Fruit fly (Drosophila melanogaster) whole organism, embryonic: ENCODE measurements around the gene REG.
A peak's percentile ranks its signal among the peaks of the same experiment; 100 is the strongest.

Source experiments
- Blimp-1 ChIP-seq: fragments of 200-800 bp; sonication (Bioruptor generic); optimal IDR thresholded peaks from 3 replicates; lab custom pipeline; 2018; ENCODE audit warnings: missing biosample characterization, missing genetic modification characterization, mild to moderate bottlenecking, moderate library complexity, missing genetic modification reagents
- CG11695 ChIP-seq: fragments of 200-800 bp; sonication (Bioruptor generic); IDR thresholded peaks from 3 replicates; pipeline ENCODE4 v1.3.6; 2022; ENCODE audit warnings: missing biosample characterization, missing genetic modification characterization
- CG12219 ChIP-seq: fragments of 200-800 bp; sonication (Bioruptor generic); optimal IDR thresholded peaks from 3 replicates; lab custom pipeline; 2018; ENCODE audit warnings: missing biosample characterization, mild to moderate bottlenecking, missing genetic modification characterization
- CG12391 ChIP-seq: fragments of 200-800 bp; sonication (Bioruptor generic); optimal IDR thresholded peaks from 3 replicates; lab custom pipeline; 2018; ENCODE audit warnings: missing biosample characterization, mild to moderate bottlenecking, missing genetic modification characterization, moderate library complexity
- CG14050 ChIP-seq: fragments of 200-800 bp; sonication (Bioruptor generic); IDR thresholded peaks from 3 replicates; pipeline ENCODE4 v1.3.6; 2022; ENCODE audit warnings: missing biosample characterization, missing genetic modification characterization
- CG17328 ChIP-seq: fragments of 200-800 bp; sonication (Bioruptor generic); IDR thresholded peaks from 2 replicates; pipeline ENCODE4 v1.3.6; 2022; ENCODE audit warnings: missing biosample characterization, missing genetic modification characterization
- CG17359 ChIP-seq: fragments of 200-800 bp; sonication (Bioruptor generic); optimal IDR thresholded peaks from 3 replicates; lab custom pipeline; 2018; ENCODE audit warnings: missing biosample characterization, mild to moderate bottlenecking, missing genetic modification characterization, moderate library complexity
- CG17385 ChIP-seq: fragments of 200-800 bp; sonication (Bioruptor generic); optimal IDR thresholded peaks from 3 replicates; lab custom pipeline; 2018; ENCODE audit warnings: missing biosample characterization, mild to moderate bottlenecking, missing genetic modification characterization
- CG17612 ChIP-seq: fragments of 200-800 bp; sonication (Bioruptor generic); IDR thresholded peaks from 2 replicates; pipeline ENCODE4 v1.3.6; 2022; ENCODE audit warnings: missing biosample characterization, missing genetic modification characterization
- CG30020 ChIP-seq: fragments of 200-800 bp; optimal IDR thresholded peaks from 2 replicates; lab custom pipeline; 2019; ENCODE audit warnings: missing biosample characterization, mild to moderate bottlenecking, missing genetic modification characterization, moderate library complexity
- CG30403 ChIP-seq: fragments of 200-800 bp; sonication (Bioruptor generic); optimal IDR thresholded peaks from 3 replicates; lab custom pipeline; 2016; ENCODE audit warnings: missing biosample characterization, missing genetic modification characterization
- CG31441 ChIP-seq: fragments of 200-800 bp; sonication (Bioruptor generic); IDR thresholded peaks from 2 replicates; pipeline ENCODE4 v1.3.6; 2022; ENCODE audit warnings: missing biosample characterization, missing genetic modification characterization
- CG3838 ChIP-seq: fragments of 200-800 bp; sonication (Bioruptor generic); optimal IDR thresholded peaks from 3 replicates; lab custom pipeline; 2016; ENCODE audit warnings: missing biosample characterization, missing genetic modification characterization
- CG3847 ChIP-seq: fragments of 200-800 bp; sonication (Bioruptor generic); IDR thresholded peaks from 2 replicates; pipeline ENCODE4 v1.3.6; 2022; ENCODE audit warnings: missing biosample characterization, missing genetic modification characterization
- CG4328 ChIP-seq: fragments of 200-800 bp; sonication (Bioruptor generic); optimal IDR thresholded peaks from 3 replicates; lab custom pipeline; 2017; ENCODE audit warnings: missing biosample characterization, missing genetic modification reagents, missing genetic modification characterization
- CG6765 ChIP-seq: fragments of 200-800 bp; sonication (Bioruptor generic); optimal IDR thresholded peaks from 3 replicates; lab custom pipeline; 2017; ENCODE audit warnings: missing biosample characterization, mild to moderate bottlenecking, missing genetic modification characterization
- CG9609 ChIP-seq: fragments of 200-800 bp; sonication (Bioruptor generic); optimal IDR thresholded peaks from 3 replicates; lab custom pipeline; 2016; ENCODE audit warnings: missing biosample characterization, missing genetic modification characterization
- CG9797 ChIP-seq: fragments of 200-800 bp; sonication (Bioruptor generic); optimal IDR thresholded peaks from 3 replicates; lab custom pipeline; 2018; ENCODE audit warnings: missing biosample characterization, mild to moderate bottlenecking, missing genetic modification characterization
- CG9876 ChIP-seq: fragments of 200-800 bp; sonication (Bioruptor generic); optimal IDR thresholded peaks from 2 replicates; lab custom pipeline; 2016; ENCODE audit warnings: missing biosample characterization, missing genetic modification characterization
- Chrac-16 ChIP-seq: fragments of 200-800 bp; sonication (Bioruptor generic); optimal IDR thresholded peaks from 3 replicates; lab custom pipeline; 2016; ENCODE audit warnings: missing biosample characterization, missing genetic modification characterization
- D19B ChIP-seq: fragments of 200-800 bp; sonication (Bioruptor generic); optimal IDR thresholded peaks from 2 replicates; lab custom pipeline; 2017; ENCODE audit warnings: missing biosample characterization, mild to moderate bottlenecking, missing genetic modification characterization
- Dbx ChIP-seq: fragments of 200-800 bp; sonication (Bioruptor generic); IDR thresholded peaks from 3 replicates; pipeline ENCODE4 v1.3.6; 2022; ENCODE audit warnings: missing biosample characterization, missing genetic modification characterization
- Dek ChIP-seq: fragments of 200-800 bp; sonication (Bioruptor generic); optimal IDR thresholded peaks from 3 replicates; lab custom pipeline; 2019; ENCODE audit warnings: missing biosample characterization, mild to moderate bottlenecking, missing genetic modification characterization, moderate library complexity
- Drgx ChIP-seq: fragments of 200-800 bp; sonication (Bioruptor generic); IDR thresholded peaks from 2 replicates; pipeline ENCODE4 v1.3.6; 2022; ENCODE audit warnings: missing biosample characterization, missing genetic modification characterization
- Eip74EF ChIP-seq, 2 experiments: fragments of 200-800 bp in 1 of 2; fragments of >200 bp in 1 of 2; sonication (Bioruptor generic) in 1 of 2; optimal IDR thresholded peaks; 2 replicates each; lab custom pipeline; 2017 to 2019; ENCODE audit warnings: missing biosample characterization in 2 of 2, missing genetic modification characterization in 2 of 2, mild to moderate bottlenecking in 1 of 2, moderate library complexity in 1 of 2
- Fer3 ChIP-seq: fragments of 200-800 bp; sonication (Bioruptor generic); optimal IDR thresholded peaks from 2 replicates; lab custom pipeline; 2018; ENCODE audit warnings: missing biosample characterization, mild to moderate bottlenecking, missing genetic modification characterization, moderate library complexity
- Hey ChIP-seq: fragments of 200-800 bp; sonication (Bioruptor generic); optimal IDR thresholded peaks from 3 replicates; lab custom pipeline; 2018; ENCODE audit warnings: missing biosample characterization, mild to moderate bottlenecking, missing genetic modification characterization
- Lpt ChIP-seq: fragments of >200 bp; optimal IDR thresholded peaks from 2 replicates; lab custom pipeline; 2018; ENCODE audit warnings: missing biosample characterization, missing genetic modification characterization
- NC2β ChIP-seq: fragments of 200-800 bp; sonication (Bioruptor generic); optimal IDR thresholded peaks from 2 replicates; lab custom pipeline; 2016; ENCODE audit warnings: missing biosample characterization, missing genetic modification characterization
- NfI ChIP-seq: fragments of 200-800 bp; sonication (Bioruptor generic); optimal IDR thresholded peaks from 3 replicates; lab custom pipeline; 2018; ENCODE audit warnings: missing biosample characterization, mild to moderate bottlenecking, missing genetic modification characterization, moderate library complexity
- Oaz ChIP-seq: fragments of 200-800 bp; sonication (Bioruptor generic); IDR thresholded peaks from 2 replicates; pipeline ENCODE4 v1.3.6; 2022; ENCODE audit warnings: missing biosample characterization, missing genetic modification characterization
- Oli ChIP-seq: fragments of 200-800 bp; sonication (Bioruptor generic); optimal IDR thresholded peaks from 2 replicates; lab custom pipeline; 2018; ENCODE audit warnings: missing biosample characterization, mild to moderate bottlenecking, missing genetic modification characterization, moderate library complexity
- Poxn ChIP-seq: fragments of 200-800 bp; sonication (Bioruptor generic); IDR thresholded peaks from 2 replicates; pipeline ENCODE4 v1.3.6; 2022; ENCODE audit warnings: missing biosample characterization, missing genetic modification characterization
- Side ChIP-seq: fragments of 200-800 bp; sonication (Bioruptor generic); optimal IDR thresholded peaks from 2 replicates; lab custom pipeline; 2016; ENCODE audit warnings: missing biosample characterization, missing genetic modification characterization
- Sox100B ChIP-seq: fragments of 200-800 bp; sonication (Bioruptor generic); optimal IDR thresholded peaks from 3 replicates; lab custom pipeline; 2018; ENCODE audit warnings: missing biosample characterization, mild to moderate bottlenecking, missing genetic modification characterization
- Trl ChIP-seq, 3 experiments: fragments of >200 bp in 2 of 3; fragments of 200-800 bp in 1 of 3; sonication (Bioruptor generic) in 1 of 3; optimal IDR thresholded peaks; 2 replicates in 1 of 3; 3 replicates in 2 of 3; lab custom pipeline; 2016 to 2017; ENCODE audit warnings: missing biosample characterization in 1 of 3, missing genetic modification characterization in 1 of 3
- ase ChIP-seq: fragments of 200-800 bp; sonication (Bioruptor generic); IDR thresholded peaks from 3 replicates; pipeline ENCODE4 v1.3.6; 2022; ENCODE audit warnings: missing biosample characterization, missing genetic modification characterization
- bsh ChIP-seq, 2 experiments: fragments of 200-800 bp; sonication (Bioruptor generic); optimal IDR thresholded peaks; 2 replicates each; lab custom pipeline; 2017 to 2018; ENCODE audit warnings: mild to moderate bottlenecking in 2 of 2, missing biosample characterization in 2 of 2, missing genetic modification characterization in 2 of 2, moderate library complexity in 1 of 2
- dan ChIP-seq: fragments of 200-800 bp; sonication (Bioruptor generic); IDR thresholded peaks from 2 replicates; pipeline ENCODE4 v1.3.6; 2022; ENCODE audit warnings: missing biosample characterization, missing genetic modification characterization
- gem ChIP-seq: fragments of 200-800 bp; sonication (Bioruptor generic); optimal IDR thresholded peaks from 2 replicates; lab custom pipeline; 2019; ENCODE audit warnings: missing biosample characterization, mild to moderate bottlenecking, missing genetic modification characterization, moderate library complexity
- maf-S ChIP-seq: fragments of 200-800 bp; sonication (Bioruptor generic); optimal IDR thresholded peaks from 2 replicates; lab custom pipeline; 2016; ENCODE audit warnings: missing biosample characterization, missing genetic modification characterization
- pb ChIP-seq: fragments of 200-800 bp; sonication (Bioruptor generic); optimal IDR thresholded peaks from 3 replicates; lab custom pipeline; 2016; ENCODE audit warnings: missing biosample characterization, missing genetic modification characterization
- pfk ChIP-seq: fragments of 200-800 bp; sonication (Bioruptor generic); optimal IDR thresholded peaks from 2 replicates; lab custom pipeline; 2018; ENCODE audit warnings: missing biosample characterization, mild to moderate bottlenecking, missing genetic modification characterization, moderate library complexity
- sc ChIP-seq, 3 experiments: fragments of >200 bp in 2 of 3; fragments of 200-800 bp in 1 of 3; sonication (Bioruptor generic) in 1 of 3; optimal IDR thresholded peaks; 2 replicates in 2 of 3; 3 replicates in 1 of 3; lab custom pipeline; 2017; ENCODE audit warnings: mild to moderate bottlenecking in 1 of 3, missing biosample characterization in 1 of 3, missing genetic modification characterization in 1 of 3, missing genetic modification reagents in 1 of 3
- scrt ChIP-seq: fragments of 200-800 bp; sonication (Bioruptor generic); optimal IDR thresholded peaks from 2 replicates; lab custom pipeline; 2018; ENCODE audit warnings: missing biosample characterization, mild to moderate bottlenecking, missing genetic modification characterization, moderate library complexity
- seq ChIP-seq: fragments of 200-800 bp; sonication (Bioruptor generic); IDR thresholded peaks from 2 replicates; pipeline ENCODE4 v1.3.6; 2022; ENCODE audit warnings: missing biosample characterization, missing genetic modification characterization
- tll ChIP-seq, 2 experiments: fragments of 200-800 bp in 1 of 2; fragments of >200 bp in 1 of 2; sonication (Bioruptor generic) in 1 of 2; optimal IDR thresholded peaks; 2 replicates each; lab custom pipeline; 2017 to 2019; ENCODE audit warnings: missing biosample characterization in 2 of 2, missing genetic modification characterization in 2 of 2, mild to moderate bottlenecking in 1 of 2, moderate library complexity in 1 of 2
- tna ChIP-seq: fragments of 200-800 bp; sonication (Bioruptor generic); IDR thresholded peaks from 2 replicates; pipeline ENCODE4 v1.3.6; 2022; ENCODE audit warnings: missing biosample characterization, missing genetic modification characterization; ENCODE audit not compliant: partially characterized antibody
- trh ChIP-seq: fragments of 200-800 bp; sonication (Bioruptor generic); optimal IDR thresholded peaks from 2 replicates; lab custom pipeline; 2016; ENCODE audit warnings: missing biosample characterization, missing genetic modification characterization
- tx ChIP-seq: fragments of 200-800 bp; sonication (Bioruptor generic); optimal IDR thresholded peaks from 2 replicates; lab custom pipeline; 2016; ENCODE audit warnings: missing biosample characterization, missing genetic modification characterization

Gene REG

dm6 chrX:13208075-13208474, 4.0 kb upstream of the REG start (continued):
- TF ChIP-seq pfk (GFP tag; lab: Kevin White, UChicago) (no peak), CG4328 (no peak), scrt (GFP tag; lab: Kevin White, UChicago) (no peak), CG17612 (GFP tag; lab: Robert Waterston, UW) (no peak), NC2β (GFP tag; lab: Kevin White, UChicago) (no peak), CG31441 (GFP tag; lab: Robert Waterston, UW) (peak; percentile 63), CG3847 (no peak), Sox100B (GFP tag; lab: Kevin White, UChicago) (peak; percentile 60), CG9876 (GFP tag; lab: Kevin White, UChicago) (no peak), Drgx (no peak), CG9797 (GFP tag; lab: Kevin White, UChicago) (no peak), Dek (tag; lab: Kevin White, UChicago) (peak; percentile 1), tna (GFP tag; lab: Robert Waterston, UW) (no peak), trh (no peak), bsh (GFP tag; optimal IDR thresholded peaks at IDR 0.05; lab: Kevin White, UChicago) (peak in 1 of 2 experiments; percentile 48), CG3838 (GFP tag; lab: Kevin White, UChicago) (no peak), Chrac-16 (GFP tag; lab: Kevin White, UChicago) (no peak), CG12391 (tag; lab: Kevin White, UChicago) (peak; percentile 53), Lpt (GFP tag; lab: Kevin White, UChicago) (no peak), seq (GFP tag; lab: Robert Waterston, UW) (no peak), gem (tag; lab: Kevin White, UChicago) (peak; percentile 72), Blimp-1 (GFP tag; lab: Kevin White, UChicago) (peak; percentile 44), tx (no peak), Oaz (GFP tag; lab: Robert Waterston, UW) (no peak), CG14050 (no peak), CG30403 (GFP tag; lab: Kevin White, UChicago) (no peak), Fer3 (tag; lab: Kevin White, UChicago) (no peak), CG17328 (no peak), NfI (GFP tag; lab: Kevin White, UChicago) (peak; percentile 9), CG6765 (GFP tag; lab: Kevin White, UChicago) (no peak), ase (no peak), dan (GFP tag; lab: Robert Waterston, UW) (no peak), Poxn (no peak), CG17359 (tag; lab: Kevin White, UChicago) (peak; percentile 33), CG12219 (GFP tag; lab: Kevin White, UChicago) (no peak), CG11695 (0 out of 3 replicates have a peak, but pooled peaks have one; percentile 27), maf-S (no peak), Side (GFP tag; lab: Kevin White, UChicago) (no peak), Dbx (GFP tag; lab: Robert Waterston, UW) (no peak), D19B (GFP tag; lab: Kevin White, UChicago) (no peak), CG9609 (GFP tag; lab: Kevin White, UChicago) (no peak), Hey (tag; lab: Kevin White, UChicago) (no peak), CG17385 (peak; percentile 22), tll (GFP tag; optimal IDR thresholded peaks at IDR 0.05; lab: Kevin White, UChicago) (no peak), sc (optimal IDR thresholded peaks at IDR 0.05; lab: Kevin White, UChicago) (no peak), sc (GFP tag; optimal IDR thresholded peaks at IDR 0.05; lab: Kevin White, UChicago) (peak; percentile 0), pb (no peak), Oli (tag; lab: Kevin White, UChicago) (peak; percentile 26), Eip74EF (GFP tag; optimal IDR thresholded peaks at IDR 0.05; lab: Kevin White, UChicago) (no peak), Trl (optimal IDR thresholded peaks at IDR 0.05; lab: Kevin White, UChicago) (no peak), Trl (GFP tag; optimal IDR thresholded peaks at IDR 0.05; lab: Kevin White, UChicago) (no peak), CG30020 (tag; lab: Kevin White, UChicago) (no peak)
